Worm (Caenorhabditis elegans) whole organism, L4 larva: Measurements from ENCODE around the gene clc-2.

Experiments
- F26F4.8 ChIP-seq: fragments of 200-800 bp; sonication (Bioruptor generic); conservative IDR thresholded peaks from 2 replicates; pipeline ENCODE4 v1.3.6; 2022; ENCODE audit warnings: missing genetic modification characterization, missing compliant biosample characterization
- T26A8.4 ChIP-seq: fragments of 200-800 bp; sonication (Bioruptor generic); IDR thresholded peaks from 2 replicates; pipeline ENCODE4 v1.3.6; 2022; ENCODE audit warnings: missing genetic modification characterization, missing compliant biosample characterization
- Y105C5A.15 ChIP-seq: fragments of 200-800 bp; sonication (Bioruptor generic); IDR thresholded peaks from 2 replicates; pipeline ENCODE4 v1.3.6; 2022; ENCODE audit warnings: missing genetic modification characterization, missing compliant biosample characterization
- ZK337.2 ChIP-seq: fragments of 200-800 bp; sonication (Bioruptor generic); IDR thresholded peaks from 2 replicates; pipeline ENCODE4 v1.3.6; 2022; ENCODE audit warnings: missing genetic modification reagents, missing genetic modification characterization, missing compliant biosample characterization
- aha-1 ChIP-seq: fragments of 150-350 bp; peaks from one replicate; lab custom pipeline; 2014; ENCODE audit warnings: missing biosample characterization, missing genetic modification characterization
- arid-1 ChIP-seq: fragments of 200-800 bp; sonication (Bioruptor generic); conservative IDR thresholded peaks from 2 replicates; pipeline ENCODE4 v1.3.6; 2022; ENCODE audit warnings: missing genetic modification reagents, missing genetic modification characterization, missing compliant biosample characterization
- attf-4 ChIP-seq: sonication (generic microtip); optimal IDR thresholded peaks from 3 replicates; lab custom pipeline; 2017; ENCODE audit warnings: missing biosample characterization, missing genetic modification characterization
- ceh-20 ChIP-seq: fragments of 200-800 bp; sonication (Bioruptor generic); IDR thresholded peaks from 2 replicates; pipeline ENCODE4 v1.3.6; 2022; ENCODE audit warnings: missing genetic modification reagents, missing genetic modification characterization, missing compliant biosample characterization
- ceh-44 ChIP-seq: fragments of 200-800 bp; sonication (Bioruptor generic); IDR thresholded peaks from 2 replicates; pipeline ENCODE4 v1.3.6; 2022; ENCODE audit warnings: missing genetic modification reagents, missing genetic modification characterization, missing compliant biosample characterization
- cey-2 ChIP-seq: sonication (generic microtip); optimal IDR thresholded peaks from 3 replicates; lab custom pipeline; 2017; ENCODE audit warnings: missing genetic modification characterization, mild to moderate bottlenecking, missing compliant biosample characterization, antibody characterized with exemption, borderline replicate concordance; ENCODE audit not compliant: insufficient read depth
- daf-16 ChIP-seq, 3 experiments: sonication (generic microtip); optimal IDR thresholded peaks; 2 replicates each; lab custom pipeline; 2016 to 2017; ENCODE audit warnings: missing genetic modification characterization in 3 of 3, missing genetic modification reagents in 3 of 3, mild to moderate bottlenecking in 2 of 3, missing compliant biosample characterization in 2 of 3, missing biosample characterization in 1 of 3, moderate library complexity in 1 of 3
- dmd-6 ChIP-seq: fragments of 200-800 bp; sonication (Bioruptor generic); IDR thresholded peaks from 2 replicates; pipeline ENCODE4 v1.3.6; 2022; ENCODE audit warnings: missing genetic modification reagents, missing genetic modification characterization, missing compliant biosample characterization
- egl-27 ChIP-seq: sonication (generic microtip); optimal IDR thresholded peaks from 3 replicates; lab custom pipeline; 2017; ENCODE audit warnings: missing biosample characterization, missing genetic modification reagents, missing genetic modification characterization
- hlh-11 ChIP-seq: fragments of 200-800 bp; sonication (Bioruptor generic); optimal IDR thresholded peaks from 2 replicates; lab custom pipeline; 2018; ENCODE audit warnings: mild to moderate bottlenecking, missing genetic modification characterization, missing compliant biosample characterization
- hlh-30 ChIP-seq: sonication (generic microtip); optimal IDR thresholded peaks from 2 replicates; lab custom pipeline; 2017; ENCODE audit warnings: antibody characterized with exemption, mild to moderate bottlenecking, missing genetic modification characterization, missing compliant biosample characterization; ENCODE audit not compliant: insufficient read depth
- lin-1 ChIP-seq: fragments of 200-800 bp; sonication (Bioruptor generic); IDR thresholded peaks from 2 replicates; pipeline ENCODE4 v1.3.6; 2022; ENCODE audit warnings: missing genetic modification reagents, missing genetic modification characterization, missing compliant biosample characterization
- lin-13 ChIP-seq: fragments of 150-350 bp; optimal IDR thresholded peaks from 2 replicates; lab custom pipeline; 2014; ENCODE audit warnings: missing biosample characterization, missing genetic modification reagents, missing genetic modification characterization
- lsy-2 ChIP-seq, 2 experiments: fragments of 150-350 bp in 1 of 2; sonication (generic microtip) in 1 of 2; optimal IDR thresholded peaks; 2 replicates each; lab custom pipeline; 2014 to 2017; ENCODE audit warnings: missing biosample characterization in 2 of 2, missing genetic modification characterization in 2 of 2
- mdt-29 ChIP-seq: fragments of 200-800 bp; sonication (Bioruptor generic); IDR thresholded peaks from 2 replicates; pipeline ENCODE4 v1.3.6; 2022; ENCODE audit warnings: missing genetic modification reagents, missing genetic modification characterization, missing compliant biosample characterization
- mes-2 ChIP-seq: sonication (generic microtip); optimal IDR thresholded peaks from 2 replicates; lab custom pipeline; 2016; ENCODE audit warnings: missing genotype, mild to moderate bottlenecking, missing genetic modification characterization, missing compliant biosample characterization; ENCODE audit not compliant: poor library complexity, severe bottlenecking
- nhr-11 ChIP-seq: fragments of 150-350 bp; optimal IDR thresholded peaks from 2 replicates; lab custom pipeline; 2014; ENCODE audit warnings: missing biosample characterization, missing genetic modification characterization
- nhr-25 ChIP-seq: sonication (generic microtip); optimal IDR thresholded peaks from 2 replicates; lab custom pipeline; 2017; ENCODE audit warnings: missing genetic modification characterization, mild to moderate bottlenecking, missing compliant biosample characterization, antibody characterized with exemption, moderate library complexity, borderline replicate concordance; ENCODE audit not compliant: insufficient read depth
- nhr-28 ChIP-seq: fragments of 150-350 bp; optimal IDR thresholded peaks from 2 replicates; lab custom pipeline; 2014; ENCODE audit warnings: missing biosample characterization, missing genetic modification characterization
- nhr-6 ChIP-seq: fragments of 150-350 bp; optimal IDR thresholded peaks from 2 replicates; lab custom pipeline; 2014; ENCODE audit warnings: missing biosample characterization, missing genetic modification characterization
- nhr-77 ChIP-seq: fragments of 150-350 bp; optimal IDR thresholded peaks from 2 replicates; lab custom pipeline; 2014; ENCODE audit warnings: missing biosample characterization, missing genetic modification characterization
- php-3 ChIP-seq: fragments of 200-800 bp; sonication (Bioruptor generic); IDR thresholded peaks from 2 replicates; pipeline ENCODE4 v1.3.6; 2022; ENCODE audit warnings: missing genetic modification reagents, missing genetic modification characterization, missing compliant biosample characterization
- pqm-1 ChIP-seq: sonication (generic microtip); optimal IDR thresholded peaks from 2 replicates; lab custom pipeline; 2017; ENCODE audit warnings: missing biosample characterization, missing genetic modification characterization
- skn-1 ChIP-seq: fragments of 150-350 bp; optimal IDR thresholded peaks from 2 replicates; lab custom pipeline; 2014; ENCODE audit warnings: missing biosample characterization, missing genetic modification characterization
- snpc-1.2 ChIP-seq: fragments of 200-800 bp; sonication (Bioruptor generic); IDR thresholded peaks from 2 replicates; pipeline ENCODE4 v1.3.6; 2022; ENCODE audit warnings: missing genetic modification reagents, missing genetic modification characterization, missing compliant biosample characterization
- snpc-4 ChIP-seq: fragments of 150-350 bp; optimal IDR thresholded peaks from 2 replicates; lab custom pipeline; 2014; ENCODE audit warnings: missing biosample characterization, missing genetic modification characterization
- tag-97 ChIP-seq: fragments of 200-800 bp; sonication (Bioruptor generic); IDR thresholded peaks from 2 replicates; pipeline ENCODE4 v1.3.6; 2022; ENCODE audit warnings: missing genetic modification characterization, missing compliant biosample characterization
- unc-130 ChIP-seq: sonication (generic microtip); optimal IDR thresholded peaks from 2 replicates; lab custom pipeline; 2016; ENCODE audit warnings: missing genetic modification reagents, missing genetic modification characterization, missing compliant biosample characterization
- unc-39 ChIP-seq: sonication (generic microtip); optimal IDR thresholded peaks from 2 replicates; lab custom pipeline; 2017; ENCODE audit warnings: missing biosample characterization, missing genetic modification characterization
- unc-62 ChIP-seq, 3 experiments: fragments of 150-350 bp in 1 of 3; sonication (generic microtip); optimal IDR thresholded peaks in 2 of 3; peaks in 1 of 3; 1 replicate in 1 of 3; 2 replicates in 2 of 3; lab custom pipeline; 2014 to 2017; ENCODE audit warnings: missing biosample characterization in 3 of 3, missing genetic modification characterization in 3 of 3, missing genetic modification reagents in 3 of 3, missing genotype in 1 of 3
- zfp-2 ChIP-seq: sonication (generic microtip); optimal IDR thresholded peaks from 2 replicates; lab custom pipeline; 2016; ENCODE audit warnings: mild to moderate bottlenecking, missing genetic modification characterization, missing compliant biosample characterization
- zip-2 ChIP-seq: fragments of 150-350 bp; optimal IDR thresholded peaks from 2 replicates; lab custom pipeline; 2014; ENCODE audit warnings: missing biosample characterization, missing genetic modification characterization

Gene clc-2

ce11 chrX:7430483-7430882 is 782 bp upstream of the clc-2 start:
- no peak for TF ChIP-seq unc-39 (tag; lab: Kevin White, UChicago)
- peak; percentile 38 for TF ChIP-seq nhr-25 (tag; lab: Kevin White, UChicago)
- no peak for TF ChIP-seq mes-2
- TF ChIP-seq zip-2 (tag; lab: Kevin White, UChicago) = no peak
- TF ChIP-seq hlh-11 (tag; lab: Kevin White, UChicago) = peak; percentile 20
- TF ChIP-seq nhr-28 (tag; lab: Kevin White, UChicago) = peak; percentile 42
- TF ChIP-seq hlh-30 = peak; percentile 45
- TF ChIP-seq ZK337.2 = no peak

ce11 chrX:7433269-7433668 is 2.0 kb downstream of the clc-2 start, which contains the start of gene clc-5:
clc-5 (plus strand) TSS chrX:7433569.
- TF ChIP-seq ZK337.2 (no peak), nhr-11 (tag; lab: Kevin White, UChicago) (no peak), lin-13 (GFP tag; lab: Kevin White, UChicago) (no peak), egl-27 (tag; lab: Kevin White, UChicago) (no peak), php-3 (GFP tag; lab: Robert Waterston, UW) (no peak), unc-62 (GFP tag; optimal IDR thresholded peaks at IDR 0.05 in 1 of 2; lab: Kevin White, UChicago) (no peak), unc-62 (tag; optimal IDR thresholded peaks at IDR 0.05; lab: Kevin White, UChicago) (no peak), T26A8.4 (GFP tag; lab: Robert Waterston, UW) (no peak), F26F4.8 (GFP tag; lab: Robert Waterston, UW) (no peak), unc-130 (GFP tag; lab: Kevin White, UChicago) (no peak), snpc-1.2 (GFP tag; lab: Robert Waterston, UW) (no peak), lsy-2 (tag; optimal IDR thresholded peaks at IDR 0.05; lab: Kevin White, UChicago) (no peak), Y105C5A.15 (GFP tag; lab: Robert Waterston, UW) (no peak), zfp-2 (no peak), unc-39 (tag; lab: Kevin White, UChicago) (no peak), attf-4 (tag; lab: Kevin White, UChicago) (no peak)

ce11 chrX:7436912-7437311 is 5.6 kb downstream of the clc-2 start:
- TF ChIP-seq ceh-44 (no peak), tag-97 (GFP tag; lab: Robert Waterston, UW) (no peak), skn-1 (tag; lab: Kevin White, UChicago) (no peak), unc-62 (GFP tag; optimal IDR thresholded peaks at IDR 0.05 in 1 of 2; lab: Kevin White, UChicago) (peak in 1 of 2 experiments; percentile 76), unc-62 (tag; optimal IDR thresholded peaks at IDR 0.05; lab: Kevin White, UChicago) (no peak), snpc-4 (tag; lab: Kevin White, UChicago) (no peak), cey-2 (tag; lab: Kevin White, UChicago) (no peak), nhr-6 (tag; lab: Kevin White, UChicago) (no peak), aha-1 (no peak), hlh-30 (peak; percentile 74), lin-1 (GFP tag; lab: Robert Waterston, UW) (no peak)
- TF ChIP-seq, all 104 proteins: peak for 2

- TF ChIP-seq unc-62 (GFP tag; optimal IDR thresholded peaks at IDR 0.05 in 1 of 2; lab: Kevin White, UChicago) (peak in 1 of 2 experiments; percentile 25), unc-62 (tag; optimal IDR thresholded peaks at IDR 0.05; lab: Kevin White, UChicago) (no peak), ceh-20 (GFP tag; lab: Robert Waterston, UW) (no peak)
- TF ChIP-seq, all 104 proteins: peak for 1
These were observed 6.7 kb downstream of the clc-2 start, which contains the start of gene C01C10.2 for ce11 chrX:7437949-7438348. C01C10.2 (minus strand) TSS chrX:7438118.

- TF ChIP-seq hlh-11 (tag; lab: Kevin White, UChicago) (peak; percentile 13), mdt-29 (GFP tag; lab: Robert Waterston, UW) (no peak), dmd-6 (GFP tag; lab: Robert Waterston, UW) (peak; percentile 32), arid-1 (GFP tag; lab: Robert Waterston, UW) (no peak), zfp-2 (no peak), daf-16 (GFP tag; optimal IDR thresholded peaks at IDR 0.05; lab: Kevin White, UChicago) (no peak), daf-16 (tag; optimal IDR thresholded peaks at IDR 0.05; lab: Kevin White, UChicago) (peak; percentile 26), nhr-77 (tag; lab: Kevin White, UChicago) (peak; percentile 22), nhr-28 (tag; lab: Kevin White, UChicago) (peak; percentile 66), unc-39 (tag; lab: Kevin White, UChicago) (no peak), skn-1 (tag; lab: Kevin White, UChicago) (no peak), T26A8.4 (GFP tag; lab: Robert Waterston, UW) (no peak), pqm-1 (peak; percentile 3)
These were observed 8.8 kb downstream of the clc-2 start for ce11 chrX:7440102-7440501.
